Worm (Caenorhabditis elegans) whole organism, late embryonic: ENCODE results near the gene ced-5.

Experiments used
- K02D7.2 ChIP-seq: sonication (generic microtip); optimal IDR thresholded peaks from 2 replicates; lab custom pipeline; 2017; ENCODE audit warnings: mild to moderate bottlenecking, missing genetic modification characterization, missing compliant biosample characterization
- K09A11.1 ChIP-seq: sonication (generic microtip); optimal IDR thresholded peaks from 2 replicates; lab custom pipeline; 2017; ENCODE audit warnings: antibody characterized with exemption, mild to moderate bottlenecking, missing genetic modification characterization, missing compliant biosample characterization; ENCODE audit not compliant: insufficient read depth
- Y22D7AL.16 ChIP-seq: sonication (generic microtip); optimal IDR thresholded peaks from 2 replicates; lab custom pipeline; 2016; ENCODE audit warnings: missing genetic modification characterization, missing compliant biosample characterization
- ahr-1 ChIP-seq: sonication (generic microtip); optimal IDR thresholded peaks from 2 replicates; lab custom pipeline; 2016; ENCODE audit warnings: missing genetic modification characterization, missing compliant biosample characterization
- ama-1 ChIP-seq: fragments of 150-350 bp; optimal IDR thresholded peaks from 2 replicates; lab custom pipeline; 2014
- ceh-14 ChIP-seq: sonication (generic microtip); optimal IDR thresholded peaks from 2 replicates; lab custom pipeline; 2016; ENCODE audit warnings: missing genotype, missing genetic modification characterization, missing compliant biosample characterization
- ceh-18 ChIP-seq: sonication (generic microtip); optimal IDR thresholded peaks from 2 replicates; lab custom pipeline; 2016; ENCODE audit warnings: missing genetic modification characterization, missing compliant biosample characterization
- ceh-22 ChIP-seq: sonication (generic microtip); optimal IDR thresholded peaks from 2 replicates; lab custom pipeline; 2017; ENCODE audit warnings: missing biosample characterization, missing genetic modification characterization
- ceh-24 ChIP-seq: sonication (generic microtip); optimal IDR thresholded peaks from 2 replicates; lab custom pipeline; 2016; ENCODE audit warnings: mild to moderate bottlenecking, missing genetic modification characterization, missing compliant biosample characterization
- ceh-34 ChIP-seq: sonication (generic microtip); optimal IDR thresholded peaks from 2 replicates; lab custom pipeline; 2016; ENCODE audit warnings: mild to moderate bottlenecking, missing genetic modification characterization, missing compliant biosample characterization
- ceh-9 ChIP-seq: sonication (generic microtip); optimal IDR thresholded peaks from 2 replicates; lab custom pipeline; 2016; ENCODE audit warnings: mild to moderate bottlenecking, missing genetic modification characterization, inconsistent platforms, missing compliant biosample characterization
- che-1 ChIP-seq: sonication (generic microtip); optimal IDR thresholded peaks from 2 replicates; lab custom pipeline; 2016; ENCODE audit warnings: mild to moderate bottlenecking, missing genetic modification characterization, missing compliant biosample characterization
- dmd-4 ChIP-seq: sonication (generic microtip); optimal IDR thresholded peaks from 2 replicates; lab custom pipeline; 2016; ENCODE audit warnings: borderline replicate concordance, missing genetic modification characterization, missing compliant biosample characterization
- dve-1 ChIP-seq: sonication (generic microtip); optimal IDR thresholded peaks from 2 replicates; lab custom pipeline; 2017; ENCODE audit warnings: antibody characterized with exemption, mild to moderate bottlenecking, missing genetic modification characterization, missing compliant biosample characterization
- elt-2 ChIP-seq: sonication (generic microtip); optimal IDR thresholded peaks from 2 replicates; lab custom pipeline; 2016; ENCODE audit warnings: missing genetic modification reagents, missing genetic modification characterization, missing compliant biosample characterization
- elt-4 ChIP-seq: sonication (generic microtip); optimal IDR thresholded peaks from 2 replicates; lab custom pipeline; 2016; ENCODE audit warnings: missing genetic modification characterization, missing compliant biosample characterization
- fkh-10 ChIP-seq: fragments of 150-350 bp; optimal IDR thresholded peaks from 2 replicates; lab custom pipeline; 2014; ENCODE audit warnings: missing biosample characterization, missing genetic modification reagents, missing genetic modification characterization
- gmeb-2 ChIP-seq: sonication (generic microtip); optimal IDR thresholded peaks from 2 replicates; lab custom pipeline; 2016; ENCODE audit warnings: missing genetic modification characterization, inconsistent platforms, missing compliant biosample characterization
- hlh-13 ChIP-seq: fragments of 200-800 bp; sonication (Bioruptor generic); optimal IDR thresholded peaks from 2 replicates; lab custom pipeline; 2018; ENCODE audit warnings: mild to moderate bottlenecking, missing genetic modification characterization, missing compliant biosample characterization
- hlh-30 ChIP-seq: sonication (generic microtip); optimal IDR thresholded peaks from 2 replicates; lab custom pipeline; 2017; ENCODE audit warnings: antibody characterized with exemption, missing genetic modification characterization, missing compliant biosample characterization; ENCODE audit not compliant: insufficient read depth
- hlh-8 ChIP-seq: sonication (generic microtip); optimal IDR thresholded peaks from 2 replicates; lab custom pipeline; 2016; ENCODE audit warnings: missing genotype, missing genetic modification characterization, missing compliant biosample characterization
- lim-6 ChIP-seq: sonication (generic microtip); optimal IDR thresholded peaks from 2 replicates; lab custom pipeline; 2016; ENCODE audit warnings: missing genetic modification characterization, missing compliant biosample characterization
- lin-11 ChIP-seq: fragments of 200-800 bp; sonication (Bioruptor generic); optimal IDR thresholded peaks from 2 replicates; lab custom pipeline; 2018; ENCODE audit warnings: mild to moderate bottlenecking, missing genetic modification characterization, missing compliant biosample characterization
- madf-2 ChIP-seq: sonication (generic microtip); optimal IDR thresholded peaks from 2 replicates; lab custom pipeline; 2017; ENCODE audit warnings: missing genetic modification characterization, missing compliant biosample characterization
- nfya-1 ChIP-seq: sonication (generic microtip); optimal IDR thresholded peaks from 2 replicates; lab custom pipeline; 2017; ENCODE audit warnings: missing genetic modification characterization, mild to moderate bottlenecking, missing compliant biosample characterization, antibody characterized with exemption, moderate library complexity
- nhr-232 ChIP-seq: sonication (generic microtip); optimal IDR thresholded peaks from 2 replicates; lab custom pipeline; 2016; ENCODE audit warnings: missing genetic modification characterization, missing compliant biosample characterization
- npax-4 ChIP-seq: sonication (generic microtip); optimal IDR thresholded peaks from 2 replicates; lab custom pipeline; 2016; ENCODE audit warnings: missing genetic modification characterization, missing compliant biosample characterization
- pax-1 ChIP-seq: fragments of 150-350 bp; optimal IDR thresholded peaks from 2 replicates; lab custom pipeline; 2014; ENCODE audit warnings: missing biosample characterization, missing genetic modification characterization
- pqm-1 ChIP-seq: sonication (generic microtip); optimal IDR thresholded peaks from 2 replicates; lab custom pipeline; 2016; ENCODE audit warnings: missing genetic modification characterization, missing compliant biosample characterization
- ref-2 ChIP-seq: sonication (generic microtip); optimal IDR thresholded peaks from 2 replicates; lab custom pipeline; 2016; ENCODE audit warnings: missing genetic modification characterization, missing compliant biosample characterization
- rnt-1 ChIP-seq: sonication (generic microtip); optimal IDR thresholded peaks from 2 replicates; lab custom pipeline; 2016; ENCODE audit warnings: missing genetic modification characterization, missing compliant biosample characterization
- sdc-2 ChIP-seq: sonication (generic microtip); optimal IDR thresholded peaks from 2 replicates; lab custom pipeline; 2016; ENCODE audit warnings: missing genotype, missing genetic modification characterization, missing compliant biosample characterization
- syd-9 ChIP-seq: sonication (generic microtip); optimal IDR thresholded peaks from 2 replicates; lab custom pipeline; 2016; ENCODE audit warnings: mild to moderate bottlenecking, missing genetic modification characterization, moderate library complexity, missing compliant biosample characterization
- tbx-7 ChIP-seq: sonication (generic microtip); optimal IDR thresholded peaks from 2 replicates; lab custom pipeline; 2016; ENCODE audit warnings: missing genotype, missing genetic modification characterization, missing compliant biosample characterization
- unc-42 ChIP-seq: sonication (generic microtip); optimal IDR thresholded peaks from 2 replicates; lab custom pipeline; 2016; ENCODE audit warnings: missing genotype, missing genetic modification characterization, missing compliant biosample characterization
- unc-55 ChIP-seq: sonication (generic microtip); optimal IDR thresholded peaks from 2 replicates; lab custom pipeline; 2017; ENCODE audit warnings: missing biosample characterization, missing genetic modification reagents, missing genetic modification characterization

ced-5 gene

DNA sequence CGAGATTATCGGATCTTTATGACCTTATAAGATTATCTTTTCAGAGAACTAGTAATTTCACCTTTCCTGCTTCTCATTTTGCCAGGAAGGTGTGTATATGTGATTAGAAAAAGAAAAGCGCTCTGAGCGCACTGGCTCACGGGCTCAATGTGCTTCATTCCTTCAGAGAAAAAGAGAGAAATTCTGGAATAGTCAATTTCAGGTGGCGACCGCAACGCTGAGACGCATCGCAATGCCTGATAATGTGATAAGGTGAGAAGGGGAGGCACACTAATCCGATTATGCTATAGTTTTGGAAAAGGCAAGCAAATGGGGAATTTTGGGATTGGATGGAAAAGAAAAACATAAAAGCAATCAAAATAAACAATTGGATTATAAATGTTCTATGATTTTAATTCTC lies 22.1 kb downstream of the ced-5 start:
- TF ChIP-seq pqm-1 (tag; lab: Kevin White, UChicago) (no peak), che-1 (no peak), unc-42 (tag; lab: Kevin White, UChicago) (peak; percentile 9), pax-1 (tag; lab: Kevin White, UChicago) (no peak), elt-4 (no peak), ceh-14 (tag; lab: Kevin White, UChicago) (no peak), ref-2 (no peak), syd-9 (no peak), ceh-22 (tag; lab: Kevin White, UChicago) (no peak), ceh-34 (no peak), elt-2 (tag; lab: Kevin White, UChicago) (peak; percentile 59)

DNA sequence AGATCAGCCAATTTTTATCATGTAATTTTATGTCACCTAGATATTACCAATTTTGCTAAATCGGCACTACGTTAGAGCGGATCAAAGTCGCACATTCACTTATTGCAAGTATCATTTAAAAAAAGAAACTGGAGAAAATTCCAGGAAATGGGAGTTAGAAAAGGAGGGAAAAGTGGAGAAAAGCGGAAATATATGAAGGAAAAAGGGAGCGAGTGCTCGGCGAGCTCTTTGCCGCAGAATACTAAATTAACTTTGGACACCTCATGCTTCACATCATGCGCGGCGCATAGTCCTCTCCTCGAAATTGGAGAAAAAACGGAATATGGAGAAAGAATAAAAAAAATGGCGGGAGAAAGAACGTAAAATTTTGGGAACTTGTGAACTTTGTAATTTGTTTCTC lies 23.7 kb downstream of the ced-5 start:
- TF ChIP-seq ceh-24 (no peak), unc-42 (tag; lab: Kevin White, UChicago) (peak; percentile 93), npax-4 (tag; lab: Kevin White, UChicago) (no peak), ama-1 (lab: Kevin White, UChicago) (no peak)

DNA sequence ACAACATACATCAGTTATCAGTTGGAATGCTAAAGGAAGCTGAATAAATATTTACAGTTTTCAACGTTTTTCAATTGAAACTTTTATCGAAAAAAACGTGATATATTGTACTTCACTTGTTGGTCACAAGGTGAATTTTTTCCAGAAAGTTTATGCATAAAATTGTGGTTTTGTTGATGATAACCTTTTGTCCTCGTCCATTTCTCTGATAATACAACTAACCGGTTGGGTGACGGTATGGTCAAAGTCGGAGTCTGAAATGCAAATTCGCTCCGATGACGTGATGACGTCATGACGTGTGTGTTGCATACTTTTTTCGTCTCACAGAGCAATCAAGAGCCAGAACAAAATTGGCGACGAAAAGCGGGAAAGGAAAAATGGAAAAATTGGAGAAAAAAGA lies 27.5 kb downstream of the ced-5 start:
- TF ChIP-seq dmd-4 (no peak), gmeb-2 (tag; lab: Kevin White, UChicago) (no peak), sdc-2 (tag; lab: Kevin White, UChicago) (no peak), che-1 (no peak), ceh-9 (tag; lab: Kevin White, UChicago) (no peak), ceh-18 (no peak)
- TF ChIP-seq, all 69 proteins: peak for 0

DNA sequence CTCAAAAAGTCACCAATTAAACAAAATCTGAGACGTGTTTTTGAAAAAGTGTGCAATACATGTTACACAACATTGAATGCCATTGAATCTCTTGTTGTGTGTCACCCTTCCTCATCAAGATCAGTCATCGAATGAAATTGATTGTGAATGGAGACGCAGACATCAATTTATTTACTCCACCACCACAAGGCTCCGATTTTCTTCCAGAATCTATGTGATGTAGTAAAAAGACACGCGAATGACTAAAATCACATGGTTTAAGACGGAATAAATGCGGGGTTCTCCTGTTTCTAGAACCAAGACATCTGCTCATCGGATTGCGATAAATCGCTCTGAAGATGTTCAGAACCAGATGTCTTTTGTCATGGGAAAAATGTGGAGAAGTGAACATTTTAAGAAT lies 28.8 kb downstream of the ced-5 start:
- TF ChIP-seq rnt-1 (tag; lab: Kevin White, UChicago) (peak; percentile 25), dmd-4 (no peak), K09A11.1 (tag; lab: Kevin White, UChicago) (no peak), gmeb-2 (tag; lab: Kevin White, UChicago) (no peak), dve-1 (tag; lab: Kevin White, UChicago) (no peak), ceh-24 (no peak), madf-2 (tag; lab: Kevin White, UChicago) (no peak), hlh-30 (tag; lab: Kevin White, UChicago) (peak; percentile 32), ceh-18 (peak; percentile 9), tbx-7 (tag; lab: Kevin White, UChicago) (no peak), unc-55 (GFP tag; lab: Kevin White, UChicago) (peak; percentile 52), npax-4 (tag; lab: Kevin White, UChicago) (no peak), hlh-8 (tag; lab: Kevin White, UChicago) (peak; percentile 73), Y22D7AL.16 (tag; lab: Kevin White, UChicago) (no peak), fkh-10 (GFP tag; lab: Kevin White, UChicago) (no peak), lim-6 (tag; lab: Kevin White, UChicago) (no peak)

DNA sequence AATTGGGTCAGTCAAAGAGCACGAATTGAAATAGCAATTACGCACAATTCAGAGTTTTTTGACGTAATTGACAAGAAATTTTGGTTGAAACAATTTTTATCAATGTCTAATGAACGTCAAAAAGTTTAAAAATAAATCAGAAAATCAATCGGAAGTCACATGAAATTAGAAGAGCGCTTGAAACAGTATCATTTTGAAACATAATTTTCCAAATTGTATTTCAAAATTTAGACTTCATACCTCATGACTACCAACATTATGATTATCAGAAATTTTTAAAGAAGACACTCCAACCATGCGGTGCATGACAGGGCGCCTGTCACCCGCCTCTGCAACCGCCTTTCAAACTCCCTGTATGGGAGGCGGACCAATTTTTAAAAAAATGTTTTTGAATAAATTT lies 29.4 kb downstream of the ced-5 start:
- TF ChIP-seq ama-1 (lab: Kevin White, UChicago) (no peak), ahr-1 (tag; lab: Kevin White, UChicago) (no peak), hlh-30 (tag; lab: Kevin White, UChicago) (no peak), K02D7.2 (tag; lab: Kevin White, UChicago) (no peak), lin-11 (tag; lab: Kevin White, UChicago) (no peak), nhr-232 (tag; lab: Kevin White, UChicago) (no peak), hlh-13 (no peak), npax-4 (tag; lab: Kevin White, UChicago) (no peak), nfya-1 (tag; lab: Kevin White, UChicago) (no peak), ceh-9 (tag; lab: Kevin White, UChicago) (no peak)
